Worm (Caenorhabditis elegans): ENCODE measurements around the gene dbl-1.

dbl-1 gene

DNA sequence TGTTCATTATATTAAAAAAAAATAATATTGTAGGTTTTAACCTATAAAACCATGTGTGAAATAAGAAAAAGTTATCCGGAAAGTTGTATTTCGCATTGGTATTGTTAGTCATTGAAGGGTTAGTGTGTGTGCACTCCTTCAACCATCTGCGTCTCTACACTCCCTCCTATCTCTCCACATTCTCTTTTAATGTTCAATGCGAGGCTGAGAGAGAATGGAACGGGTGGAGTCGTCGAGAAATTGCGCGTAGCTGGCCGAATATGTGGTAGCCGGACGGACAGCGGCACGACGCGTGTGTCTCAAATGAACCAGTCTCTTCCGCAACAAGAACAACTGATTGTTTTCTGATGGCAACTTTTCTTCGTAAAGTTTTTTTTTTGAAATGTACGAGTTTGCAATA is 39.0 kb downstream of the dbl-1 start:
- TF ChIP-seq unc-62 (GFP tag; optimal IDR thresholded peaks at IDR 0.05) = no peak

DNA sequence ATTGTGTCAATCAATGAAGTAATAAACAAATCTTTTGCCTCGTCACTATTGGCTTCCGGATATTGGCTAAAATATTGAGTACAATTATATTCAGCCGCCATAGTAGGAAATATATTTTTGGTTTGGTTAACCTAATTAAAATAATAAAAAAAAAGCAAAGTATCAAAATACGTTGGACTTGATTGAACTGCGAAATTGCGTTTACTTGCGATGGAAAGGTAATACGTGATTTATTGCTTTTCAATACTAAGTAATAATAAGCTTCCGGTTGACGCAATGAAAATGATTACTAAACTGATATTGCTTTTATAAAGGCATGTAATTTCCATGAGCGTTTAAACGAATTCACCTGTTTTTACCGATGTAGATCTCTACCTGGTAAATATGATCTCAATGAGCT is 41.6 kb downstream of the dbl-1 start, which contains the start of gene dmsr-9:
Gene dmsr-9 (minus strand): TSS at position 101 of the 400 bp plus-strand sequence.
- no peak for TF ChIP-seq unc-62 (GFP tag; optimal IDR thresholded peaks at IDR 0.05)

DNA sequence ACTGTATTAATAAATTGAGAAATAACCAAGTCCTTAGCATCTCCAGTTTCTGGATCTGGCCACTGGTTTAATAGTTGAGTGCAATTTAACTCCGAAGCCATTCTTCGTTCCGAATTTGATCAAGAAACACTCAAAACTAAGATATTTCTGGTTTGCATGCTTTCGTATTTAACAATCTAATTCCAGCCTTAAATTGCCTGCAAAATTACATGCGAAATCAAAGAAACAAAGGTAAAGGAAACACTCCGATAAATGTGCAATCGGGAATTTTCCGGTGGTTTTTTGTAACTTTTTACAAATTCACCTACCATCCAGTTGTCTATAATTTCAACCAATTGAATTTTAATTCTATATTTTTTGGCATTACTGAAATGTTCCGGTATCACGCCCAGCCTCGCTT is 43.9 kb downstream of the dbl-1 start, which contains the start of gene dmsr-10:
Gene dmsr-10 (minus strand): TSS at position 101 of the 400 bp plus-strand sequence.
- no peak for TF ChIP-seq unc-62 (GFP tag; optimal IDR thresholded peaks at IDR 0.05)

DNA sequence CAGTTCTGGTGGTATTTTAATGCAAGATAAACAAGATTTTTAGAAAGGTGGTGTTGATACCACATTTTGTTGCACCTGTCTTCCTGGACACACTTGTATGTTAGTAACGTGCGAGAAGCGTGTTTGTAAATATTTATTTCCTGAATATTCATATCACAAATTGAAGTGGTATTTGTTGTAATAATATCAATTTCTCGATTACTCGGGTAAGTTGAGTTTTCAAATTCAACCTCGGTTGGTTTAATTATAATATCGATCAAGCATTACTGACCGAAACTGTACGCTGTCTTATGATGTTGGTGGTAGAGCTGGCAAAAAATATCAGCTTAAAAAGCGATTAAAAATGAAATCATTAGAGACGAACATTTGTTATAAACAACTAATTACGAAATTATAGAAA is 46.1 kb downstream of the dbl-1 start, which contains the start of gene dmsr-11:
Gene dmsr-11 (minus strand): TSS at position 101 of the 400 bp plus-strand sequence.
- no peak for TF ChIP-seq unc-62 (GFP tag; optimal IDR thresholded peaks at IDR 0.05)

DNA sequence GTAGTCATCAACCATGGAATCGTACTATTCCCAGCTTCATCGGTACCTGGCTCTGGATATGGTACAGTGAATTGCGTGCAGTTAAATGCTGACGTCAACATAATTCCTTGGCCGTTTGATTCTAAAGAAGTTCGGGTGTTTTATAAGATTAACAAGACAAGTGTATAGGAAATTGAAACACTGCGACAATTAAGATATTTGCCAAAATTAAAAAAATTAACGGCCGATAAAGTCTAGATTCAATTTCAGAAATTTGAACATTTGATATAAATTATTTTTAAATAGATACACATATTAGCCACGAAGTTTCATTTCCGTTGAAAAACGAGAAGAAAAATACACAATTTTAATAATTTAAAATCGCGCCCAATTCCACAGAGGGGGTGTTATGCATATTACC is 48.4 kb downstream of the dbl-1 start, which contains the start of gene dmsr-12:
Gene dmsr-12 (minus strand): TSS at position 101 of the 400 bp plus-strand sequence.
- TF ChIP-seq unc-62 (GFP tag; optimal IDR thresholded peaks at IDR 0.05) = no peak

DNA sequence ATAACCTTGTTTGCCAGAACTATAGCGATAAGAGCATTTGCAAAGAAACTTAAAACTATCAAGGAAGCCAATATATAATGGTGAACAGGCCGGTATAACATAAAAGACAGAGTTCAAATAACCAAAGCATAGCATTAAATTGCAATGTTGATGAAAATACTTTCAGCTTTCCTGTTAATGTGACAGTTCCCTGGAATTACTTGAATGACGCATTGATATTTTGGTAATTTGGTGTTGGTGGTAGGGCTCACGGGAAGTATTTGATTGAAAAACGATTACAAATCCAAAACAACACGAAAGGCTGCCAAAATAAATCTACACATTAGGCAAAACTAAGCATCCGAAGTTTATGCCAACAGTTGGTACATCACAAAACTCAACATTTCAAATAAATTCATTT is 51.0 kb downstream of the dbl-1 start, which contains the start of gene dmsr-16:
Gene dmsr-16 (minus strand): TSS at position 101 of the 400 bp plus-strand sequence.
- TF ChIP-seq unc-62 (GFP tag; optimal IDR thresholded peaks at IDR 0.05) = no peak

Data from whole organism, dauer.